Worm (Caenorhabditis elegans) whole organism, mixed stage, embryonic: ENCODE data around the gene dmd-6.

Experiments used
- M03D4.4 ChIP-seq: sonication (generic microtip); optimal IDR thresholded peaks from 2 replicates; lab custom pipeline; 2017; ENCODE audit warnings: mild to moderate bottlenecking, missing genetic modification characterization, missing compliant biosample characterization
- bed-3 ChIP-seq: fragments of 200-800 bp; sonication (Bioruptor generic); optimal IDR thresholded peaks from 3 replicates; lab custom pipeline; 2018; ENCODE audit warnings: mild to moderate bottlenecking, missing genetic modification characterization, moderate library complexity, missing compliant biosample characterization
- blmp-1 ChIP-seq: fragments of 150-350 bp; optimal IDR thresholded peaks from 2 replicates; lab custom pipeline; 2014; ENCODE audit warnings: missing biosample characterization, missing genetic modification characterization
- ceh-39 ChIP-seq: fragments of 150-350 bp; optimal IDR thresholded peaks from 2 replicates; lab custom pipeline; 2014; ENCODE audit warnings: missing biosample characterization, missing genetic modification characterization
- ceh-83 ChIP-seq: fragments of 200-800 bp; sonication (Bioruptor generic); optimal IDR thresholded peaks from 2 replicates; lab custom pipeline; 2018; ENCODE audit warnings: mild to moderate bottlenecking, missing genetic modification characterization, missing compliant biosample characterization
- cnd-1 ChIP-seq: fragments of 200-800 bp; sonication (Bioruptor generic); optimal IDR thresholded peaks from 2 replicates; lab custom pipeline; 2018; ENCODE audit warnings: mild to moderate bottlenecking, missing genetic modification characterization, missing compliant biosample characterization
- drap-1 ChIP-seq: fragments of 200-800 bp; sonication (Bioruptor generic); optimal IDR thresholded peaks from 3 replicates; lab custom pipeline; 2018; ENCODE audit warnings: mild to moderate bottlenecking, missing genetic modification characterization, missing compliant biosample characterization
- elt-1 ChIP-seq: sonication (generic microtip); optimal IDR thresholded peaks from 2 replicates; lab custom pipeline; 2017; ENCODE audit warnings: missing genetic modification characterization, mild to moderate bottlenecking, missing compliant biosample characterization, antibody characterized with exemption, moderate library complexity, borderline replicate concordance; ENCODE audit not compliant: insufficient read depth
- elt-3 ChIP-seq: fragments of 150-350 bp; optimal IDR thresholded peaks from 2 replicates; lab custom pipeline; 2014; ENCODE audit warnings: missing biosample characterization, missing genetic modification characterization
- flh-1 ChIP-seq: fragments of 200-800 bp; sonication (Bioruptor generic); optimal IDR thresholded peaks from 2 replicates; lab custom pipeline; 2018; ENCODE audit warnings: mild to moderate bottlenecking, missing genetic modification characterization, moderate library complexity, missing compliant biosample characterization
- hlh-1 ChIP-seq: fragments of 150-350 bp; optimal IDR thresholded peaks from 2 replicates; lab custom pipeline; 2014; ENCODE audit warnings: missing biosample characterization, missing genetic modification reagents, missing genetic modification characterization
- lin-13 ChIP-seq: fragments of 150-350 bp; optimal IDR thresholded peaks from 2 replicates; lab custom pipeline; 2014; ENCODE audit warnings: missing biosample characterization, missing genetic modification characterization
- lin-32 ChIP-seq: fragments of 200-800 bp; sonication (Bioruptor generic); optimal IDR thresholded peaks from 2 replicates; lab custom pipeline; 2018; ENCODE audit warnings: mild to moderate bottlenecking, missing genetic modification characterization, missing compliant biosample characterization
- lsy-2 ChIP-seq: fragments of 150-350 bp; optimal IDR thresholded peaks from 2 replicates; lab custom pipeline; 2014; ENCODE audit warnings: missing biosample characterization, missing genetic modification characterization
- mab-5 ChIP-seq: fragments of 150-350 bp; optimal IDR thresholded peaks from 2 replicates; lab custom pipeline; 2014; ENCODE audit warnings: missing biosample characterization, missing genetic modification characterization
- mep-1 ChIP-seq: fragments of 150-350 bp; optimal IDR thresholded peaks from 2 replicates; lab custom pipeline; 2017; ENCODE audit warnings: missing biosample characterization, missing genetic modification reagents, missing genetic modification characterization, inconsistent platforms
- mls-2 ChIP-seq: sonication (generic microtip); optimal IDR thresholded peaks from 2 replicates; lab custom pipeline; 2016; ENCODE audit warnings: mild to moderate bottlenecking, missing genetic modification characterization, moderate library complexity, missing compliant biosample characterization
- nhr-12 ChIP-seq: fragments of 150-350 bp; optimal IDR thresholded peaks from 2 replicates; lab custom pipeline; 2014; ENCODE audit warnings: missing biosample characterization, missing genetic modification characterization
- nhr-2 ChIP-seq: fragments of 150-350 bp; optimal IDR thresholded peaks from 2 replicates; lab custom pipeline; 2014; ENCODE audit warnings: missing biosample characterization, missing genetic modification characterization
- nhr-237 ChIP-seq: fragments of 150-350 bp; optimal IDR thresholded peaks from 2 replicates; lab custom pipeline; 2014; ENCODE audit warnings: missing biosample characterization, missing genetic modification characterization
- pha-4 ChIP-seq: fragments of 150-350 bp; optimal IDR thresholded peaks from 2 replicates; lab custom pipeline; 2018; ENCODE audit warnings: missing biosample characterization, missing genetic modification reagents, missing genetic modification characterization
- snpc-4 ChIP-seq: fragments of 150-350 bp; optimal IDR thresholded peaks from 2 replicates; lab custom pipeline; 2014; ENCODE audit warnings: missing biosample characterization, missing genetic modification characterization
- sptf-1 ChIP-seq: sonication (generic microtip); optimal IDR thresholded peaks from 2 replicates; lab custom pipeline; 2017; ENCODE audit warnings: mild to moderate bottlenecking, missing genetic modification characterization, moderate library complexity, missing compliant biosample characterization
- unc-120 ChIP-seq: sonication (generic microtip); optimal IDR thresholded peaks from 2 replicates; lab custom pipeline; 2017; ENCODE audit warnings: missing genetic modification characterization, missing compliant biosample characterization; ENCODE audit not compliant: poor library complexity, severe bottlenecking
- unc-39 ChIP-seq: fragments of 150-350 bp; optimal IDR thresholded peaks from 2 replicates; lab custom pipeline; 2014; ENCODE audit warnings: missing biosample characterization, missing genetic modification characterization
- unc-62 ChIP-seq: fragments of 150-350 bp; optimal IDR thresholded peaks from 2 replicates; lab custom pipeline; 2014; ENCODE audit warnings: missing biosample characterization, missing genetic modification reagents, missing genetic modification characterization
- zip-8 ChIP-seq: fragments of 150-350 bp; optimal IDR thresholded peaks from 2 replicates; lab custom pipeline; 2014; ENCODE audit warnings: missing biosample characterization, missing genetic modification characterization
- ztf-11 ChIP-seq: fragments of 150-350 bp; optimal IDR thresholded peaks from 2 replicates; lab custom pipeline; 2014; ENCODE audit warnings: missing biosample characterization, missing genetic modification characterization

dmd-6 gene

ce11 chrIV:14611892-14612497 lies 4.4 kb upstream of the dmd-6 start:
- TF ChIP-seq mep-1 (tag; lab: Kevin White, UChicago) = no peak
- TF ChIP-seq elt-1 (tag; lab: Kevin White, UChicago) = peak; percentile 31

DNA sequence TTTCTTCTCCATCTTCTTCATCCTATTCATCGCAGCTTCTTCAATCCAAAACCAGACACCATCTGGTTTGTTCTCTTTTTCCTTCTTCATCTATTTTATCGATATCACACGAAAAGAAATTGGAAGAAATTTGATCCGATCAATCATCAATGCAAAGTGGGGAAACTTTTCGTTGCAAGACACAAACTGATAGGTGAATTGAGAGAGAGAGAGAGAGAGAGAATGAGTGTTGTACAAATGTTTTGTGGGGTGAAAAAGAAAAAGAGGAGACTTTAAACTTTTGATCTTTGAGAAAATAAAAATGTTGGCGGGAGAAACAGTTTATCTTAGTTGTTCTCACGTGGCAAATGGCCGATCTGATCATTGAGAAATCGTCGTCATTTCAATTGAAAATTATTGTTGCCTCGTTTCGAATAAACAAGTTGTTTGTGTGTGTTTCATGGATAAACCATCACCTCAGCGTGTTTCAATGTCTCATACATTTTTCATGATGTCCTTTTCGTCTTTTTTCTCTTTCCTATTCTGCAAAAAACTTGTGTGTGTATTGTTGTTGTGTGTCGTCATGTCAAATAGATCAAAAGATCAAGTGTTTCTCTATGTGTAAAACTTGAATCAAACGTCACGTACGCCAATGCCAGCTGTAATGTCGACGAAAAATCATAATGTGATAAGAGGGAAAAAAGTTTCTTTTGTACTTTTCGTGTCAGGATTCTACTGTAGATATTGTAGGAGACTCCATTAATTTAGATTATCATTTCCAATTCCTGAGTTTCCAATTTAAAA lies 3.7 kb upstream of the dmd-6 start:
- TF ChIP-seq mab-5 (tag; lab: Kevin White, UChicago) (peak; percentile 24), blmp-1 (tag; lab: Kevin White, UChicago) (no peak), ceh-39 (no peak), ceh-83 (no peak), nhr-237 (tag; lab: Kevin White, UChicago) (peak; percentile 31), unc-120 (tag; lab: Kevin White, UChicago) (peak; percentile 51), unc-62 (GFP tag; lab: Kevin White, UChicago) (peak; percentile 64)

DNA sequence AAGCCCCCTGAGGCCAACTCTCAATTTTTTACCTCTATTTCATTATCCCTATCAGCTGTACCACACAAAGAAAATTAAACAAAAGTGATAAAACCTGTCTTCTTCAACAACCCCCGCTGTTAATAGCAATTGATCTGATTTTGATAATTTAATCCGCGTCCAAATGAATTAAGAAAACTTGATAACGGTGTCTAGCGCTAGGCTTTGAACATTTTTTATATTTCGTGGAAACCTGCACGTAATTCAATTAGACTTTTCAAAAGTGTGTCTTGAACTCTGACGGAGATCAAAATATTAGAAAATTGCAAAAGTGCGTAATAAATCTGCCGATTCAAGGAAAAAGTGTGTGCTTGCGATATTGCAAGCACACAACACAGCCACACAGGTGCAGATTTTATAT lies 3.0 kb upstream of the dmd-6 start:
- TF ChIP-seq unc-39 (tag; lab: Kevin White, UChicago) = no peak
- no peak for TF ChIP-seq lsy-2
- TF ChIP-seq pha-4 (tag; lab: Kevin White, UChicago) = no peak
- TF ChIP-seq ztf-11 = no peak
- TF ChIP-seq elt-1 (tag; lab: Kevin White, UChicago) = no peak
- no peak for TF ChIP-seq hlh-1 (tag; lab: Kevin White, UChicago)
- no peak for TF ChIP-seq mab-5 (tag; lab: Kevin White, UChicago)
- no peak for TF ChIP-seq cnd-1
- TF ChIP-seq lin-13 (tag; lab: Kevin White, UChicago) = no peak
- TF ChIP-seq unc-120 (tag; lab: Kevin White, UChicago) = no peak
- TF ChIP-seq mls-2 (tag; lab: Kevin White, UChicago) = no peak
- no peak for TF ChIP-seq bed-3 (GFP tag; lab: Kevin White, UChicago)
- TF ChIP-seq ceh-39 = no peak
- no peak for TF ChIP-seq drap-1 (GFP tag; lab: Kevin White, UChicago)
- TF ChIP-seq nhr-12 = no peak

DNA sequence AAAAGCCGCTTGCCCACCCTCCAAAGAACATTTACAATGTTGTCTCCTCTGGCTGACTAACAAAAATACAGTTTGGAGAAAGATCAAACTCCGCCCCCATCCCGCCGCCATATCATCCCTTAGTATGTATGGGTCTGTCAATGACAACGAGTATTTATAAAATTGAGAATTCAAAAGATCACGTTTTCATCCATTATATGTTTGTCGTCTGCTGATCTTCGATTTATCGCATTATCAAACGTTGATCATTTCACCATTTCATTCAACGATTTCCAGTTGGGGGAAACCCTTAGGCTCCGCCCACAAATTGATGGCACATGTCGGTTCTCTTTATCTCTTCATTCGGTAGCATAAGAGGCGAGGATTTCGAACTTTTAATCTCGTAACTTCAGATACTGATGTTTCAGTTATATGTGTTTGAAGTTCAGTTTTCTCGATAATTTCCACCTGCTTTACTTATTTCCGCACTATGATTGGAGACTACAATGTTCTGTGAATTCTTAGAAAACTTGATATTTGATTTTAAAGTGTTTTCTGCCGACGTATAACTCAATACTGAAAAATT lies 2.1 kb upstream of the dmd-6 start:
- no peak for TF ChIP-seq lin-32 (GFP tag; lab: Kevin White, UChicago)
- no peak for TF ChIP-seq nhr-237 (tag; lab: Kevin White, UChicago)
- TF ChIP-seq lsy-2 = no peak
- TF ChIP-seq flh-1 (GFP tag; lab: Kevin White, UChicago) = no peak
- no peak for TF ChIP-seq unc-39 (tag; lab: Kevin White, UChicago)
- no peak for TF ChIP-seq hlh-1 (tag; lab: Kevin White, UChicago)
- TF ChIP-seq unc-62 (GFP tag; lab: Kevin White, UChicago) = no peak
- no peak for TF ChIP-seq nhr-2
- no peak for TF ChIP-seq zip-8 (tag; lab: Kevin White, UChicago)
- TF ChIP-seq bed-3 (GFP tag; lab: Kevin White, UChicago) = no peak
- TF ChIP-seq cnd-1 = no peak
- TF ChIP-seq mab-5 (tag; lab: Kevin White, UChicago) = no peak
- TF ChIP-seq nhr-12 = no peak
- TF ChIP-seq ceh-39 = no peak
- no peak for TF ChIP-seq sptf-1 (tag; lab: Kevin White, UChicago)
- TF ChIP-seq M03D4.4 (tag; lab: Kevin White, UChicago) = no peak
- no peak for TF ChIP-seq mep-1 (tag; lab: Kevin White, UChicago)
- TF ChIP-seq snpc-4 = no peak

ce11 chrIV:14617059-14617458 lies 656 bp downstream of the dmd-6 start:
- TF ChIP-seq elt-3 (no peak), lin-13 (tag; lab: Kevin White, UChicago) (no peak)
- TF ChIP-seq, all 35 proteins: peak for 0
